Fruit fly (Drosophila melanogaster) whole organism, embryonic: ENCODE data around the gene Leash.
A peak's percentile ranks its signal among the peaks of the same experiment; 100 is the strongest.

Experiments used
- Aef1 ChIP-seq: fragments of 200-800 bp; sonication (Bioruptor generic); IDR thresholded peaks from 3 replicates; pipeline ENCODE4 v1.3.6; 2022; ENCODE audit warnings: missing biosample characterization, missing genetic modification characterization
- Atf6 ChIP-seq: fragments of 200-800 bp; sonication (Bioruptor generic); IDR thresholded peaks from 2 replicates; pipeline ENCODE4 v1.3.6; 2022; ENCODE audit warnings: missing biosample characterization, missing genetic modification characterization
- C15 ChIP-seq: fragments of 200-800 bp; sonication (Bioruptor generic); IDR thresholded peaks from 3 replicates; pipeline ENCODE4 v1.3.6; 2022; ENCODE audit warnings: missing biosample characterization, missing genetic modification characterization
- CG11456 ChIP-seq: fragments of 200-800 bp; sonication (Bioruptor generic); IDR thresholded peaks from 3 replicates; pipeline ENCODE4 v1.3.6; 2022; ENCODE audit warnings: missing biosample characterization, missing genetic modification characterization
- CG11723 ChIP-seq: fragments of 200-800 bp; sonication (Bioruptor generic); optimal IDR thresholded peaks from 2 replicates; lab custom pipeline; 2017; ENCODE audit warnings: missing biosample characterization, mild to moderate bottlenecking, missing genetic modification characterization
- CG12219 ChIP-seq: fragments of 200-800 bp; sonication (Bioruptor generic); optimal IDR thresholded peaks from 3 replicates; lab custom pipeline; 2018; ENCODE audit warnings: missing biosample characterization, mild to moderate bottlenecking, missing genetic modification characterization
- CG12236 ChIP-seq: fragments of 200-800 bp; sonication (Bioruptor generic); optimal IDR thresholded peaks from 2 replicates; lab custom pipeline; 2016; ENCODE audit warnings: missing biosample characterization, missing genetic modification characterization
- CG12299 ChIP-seq: fragments of 200-800 bp; sonication (Bioruptor generic); optimal IDR thresholded peaks from 2 replicates; lab custom pipeline; 2018; ENCODE audit warnings: missing biosample characterization, mild to moderate bottlenecking, missing genetic modification characterization
- CG13424 ChIP-seq: fragments of 200-800 bp; sonication (Bioruptor generic); optimal IDR thresholded peaks from 2 replicates; lab custom pipeline; 2019; ENCODE audit warnings: missing biosample characterization, mild to moderate bottlenecking, missing genetic modification characterization, moderate library complexity
- CG15011 ChIP-seq: fragments of 200-800 bp; sonication (Bioruptor generic); optimal IDR thresholded peaks from 3 replicates; lab custom pipeline; 2018; ENCODE audit warnings: missing biosample characterization, mild to moderate bottlenecking, missing genetic modification characterization
- CG15269 ChIP-seq: fragments of 200-800 bp; sonication (Bioruptor generic); optimal IDR thresholded peaks from 2 replicates; lab custom pipeline; 2018; ENCODE audit warnings: missing biosample characterization, mild to moderate bottlenecking, missing genetic modification characterization, moderate library complexity
- CG16863 ChIP-seq: fragments of 200-800 bp; sonication (Bioruptor generic); optimal IDR thresholded peaks from 3 replicates; lab custom pipeline; 2016; ENCODE audit warnings: missing biosample characterization, missing genetic modification characterization
- CG17361 ChIP-seq: fragments of 200-800 bp; sonication (Bioruptor generic); IDR thresholded peaks from 3 replicates; pipeline ENCODE4 v1.3.6; 2022; ENCODE audit warnings: missing biosample characterization, missing genetic modification characterization
- CG42726 ChIP-seq: fragments of 200-800 bp; sonication (Bioruptor generic); IDR thresholded peaks from 2 replicates; pipeline ENCODE4 v1.3.6; 2022; ENCODE audit warnings: missing biosample characterization, missing genetic modification characterization; ENCODE audit not compliant: partially characterized antibody
- CG43689 ChIP-seq: fragments of 200-800 bp; sonication (Bioruptor generic); IDR thresholded peaks from 2 replicates; pipeline ENCODE4 v1.3.6; 2022; ENCODE audit warnings: missing biosample characterization, missing genetic modification characterization
- CG4730 ChIP-seq: fragments of 200-800 bp; sonication (Bioruptor generic); IDR thresholded peaks from 2 replicates; pipeline ENCODE4 v1.3.6; 2022; ENCODE audit warnings: missing biosample characterization, missing genetic modification characterization
- CG4854 ChIP-seq: fragments of 200-800 bp; sonication (Bioruptor generic); optimal IDR thresholded peaks from 2 replicates; lab custom pipeline; 2016; ENCODE audit warnings: missing biosample characterization, missing genetic modification characterization, inconsistent platforms
- CG7987 ChIP-seq: fragments of 200-800 bp; sonication (Bioruptor generic); optimal IDR thresholded peaks from 2 replicates; lab custom pipeline; 2018; ENCODE audit warnings: missing biosample characterization, mild to moderate bottlenecking, missing genetic modification characterization, moderate library complexity
- CG8281 ChIP-seq: fragments of 200-800 bp; sonication (Bioruptor generic); optimal IDR thresholded peaks from 2 replicates; lab custom pipeline; 2018; ENCODE audit warnings: missing biosample characterization, mild to moderate bottlenecking, missing genetic modification characterization, moderate library complexity
- CG8388 ChIP-seq: fragments of 200-800 bp; sonication (Bioruptor generic); optimal IDR thresholded peaks from 2 replicates; lab custom pipeline; 2019; ENCODE audit warnings: missing biosample characterization, mild to moderate bottlenecking, missing genetic modification characterization, moderate library complexity
- CG8478 ChIP-seq: fragments of >200 bp; optimal IDR thresholded peaks from 2 replicates; lab custom pipeline; 2018
- Dip2 ChIP-seq: fragments of 200-800 bp; sonication (Bioruptor generic); IDR thresholded peaks from 2 replicates; pipeline ENCODE4 v1.3.6; 2022; ENCODE audit warnings: missing biosample characterization, missing genetic modification characterization
- Dip3 ChIP-seq: fragments of 200-800 bp; sonication (Bioruptor generic); optimal IDR thresholded peaks from 3 replicates; lab custom pipeline; 2016; ENCODE audit warnings: missing biosample characterization, missing genetic modification characterization
- H15 ChIP-seq: fragments of 200-800 bp; sonication (Bioruptor generic); IDR thresholded peaks from 3 replicates; pipeline ENCODE4 v1.3.6; 2022; ENCODE audit warnings: missing biosample characterization, missing genetic modification characterization
- HHEX ChIP-seq: fragments of 200-800 bp; sonication (Bioruptor generic); optimal IDR thresholded peaks from 3 replicates; lab custom pipeline; 2017; ENCODE audit warnings: missing biosample characterization, mild to moderate bottlenecking, missing genetic modification characterization, missing genetic modification reagents
- HLH54F ChIP-seq: fragments of 200-800 bp; sonication (Bioruptor generic); optimal IDR thresholded peaks from 3 replicates; lab custom pipeline; 2016; ENCODE audit warnings: missing biosample characterization, missing genetic modification characterization
- Hsf ChIP-seq: fragments of 200-800 bp; sonication (Bioruptor generic); optimal IDR thresholded peaks from 3 replicates; lab custom pipeline; 2016; ENCODE audit warnings: missing biosample characterization, missing genetic modification characterization
- Lpt ChIP-seq: fragments of >200 bp; optimal IDR thresholded peaks from 2 replicates; lab custom pipeline; 2018; ENCODE audit warnings: missing biosample characterization, missing genetic modification characterization
- Meics ChIP-seq: fragments of 200-800 bp; sonication (Bioruptor generic); optimal IDR thresholded peaks from 2 replicates; lab custom pipeline; 2017; ENCODE audit warnings: missing biosample characterization, mild to moderate bottlenecking, missing genetic modification characterization
- Opbp ChIP-seq: fragments of 200-800 bp; sonication (Bioruptor generic); IDR thresholded peaks from 3 replicates; pipeline ENCODE4 v1.3.6; 2022; ENCODE audit warnings: missing biosample characterization, missing genetic modification characterization; ENCODE audit not compliant: partially characterized antibody
- Ptx1 ChIP-seq: fragments of 200-800 bp; sonication (Bioruptor generic); IDR thresholded peaks from 2 replicates; pipeline ENCODE4 v1.3.6; 2022; ENCODE audit warnings: missing biosample characterization, missing genetic modification characterization
- Scr ChIP-seq: fragments of 200-800 bp; sonication (Bioruptor generic); IDR thresholded peaks from 2 replicates; pipeline ENCODE4 v1.3.6; 2022; ENCODE audit warnings: missing biosample characterization, missing genetic modification characterization; ENCODE audit not compliant: partially characterized antibody
- Spps ChIP-seq: fragments of 200-800 bp; sonication (Bioruptor generic); optimal IDR thresholded peaks from 2 replicates; lab custom pipeline; 2018; ENCODE audit warnings: missing biosample characterization, mild to moderate bottlenecking, missing genetic modification characterization
- Sry-δ ChIP-seq: fragments of 200-800 bp; sonication (Bioruptor generic); optimal IDR thresholded peaks from 2 replicates; lab custom pipeline; 2016; ENCODE audit warnings: missing biosample characterization, missing genetic modification characterization
- ase ChIP-seq: fragments of 200-800 bp; sonication (Bioruptor generic); IDR thresholded peaks from 3 replicates; pipeline ENCODE4 v1.3.6; 2022; ENCODE audit warnings: missing biosample characterization, missing genetic modification characterization
- caup ChIP-seq: fragments of 200-800 bp; sonication (Bioruptor generic); optimal IDR thresholded peaks from 3 replicates; lab custom pipeline; 2017; ENCODE audit warnings: missing biosample characterization, mild to moderate bottlenecking, missing genetic modification characterization, moderate library complexity; ENCODE audit not compliant: severe bottlenecking
- ci ChIP-seq: fragments of 200-800 bp; sonication (Bioruptor generic); IDR thresholded peaks from 3 replicates; pipeline ENCODE4 v1.3.6; 2022; ENCODE audit warnings: missing biosample characterization, missing genetic modification characterization
- dmrt11E ChIP-seq: fragments of 200-800 bp; sonication (Bioruptor generic); optimal IDR thresholded peaks from 3 replicates; lab custom pipeline; 2018; ENCODE audit warnings: missing biosample characterization, mild to moderate bottlenecking, missing genetic modification characterization, moderate library complexity
- dpn ChIP-seq, 2 experiments: fragments of 200-800 bp; sonication (Bioruptor generic); optimal IDR thresholded peaks; 3 replicates each; lab custom pipeline; 2016; ENCODE audit warnings: missing biosample characterization in 2 of 2, missing genetic modification characterization in 2 of 2
- esg ChIP-seq: fragments of 200-800 bp; sonication (Bioruptor generic); conservative IDR thresholded peaks from 2 replicates; pipeline ENCODE4 v1.3.6; 2022; ENCODE audit warnings: missing biosample characterization, missing genetic modification characterization
- fru ChIP-seq: fragments of >200 bp; optimal IDR thresholded peaks from 2 replicates; lab custom pipeline; 2017
- gcm2 ChIP-seq: fragments of 200-800 bp; sonication (Bioruptor generic); optimal IDR thresholded peaks from 2 replicates; lab custom pipeline; 2016; ENCODE audit warnings: missing biosample characterization, missing genetic modification characterization
- gro ChIP-seq: fragments of 200-800 bp; sonication (Bioruptor generic); optimal IDR thresholded peaks from 2 replicates; lab custom pipeline; 2016; ENCODE audit warnings: missing biosample characterization, missing genetic modification characterization
- hkb ChIP-seq, 2 experiments: fragments of 200-800 bp in 1 of 2; fragments of >200 bp in 1 of 2; sonication (Bioruptor generic) in 1 of 2; IDR thresholded peaks in 1 of 2; optimal IDR thresholded peaks in 1 of 2; 2 replicates each; pipeline versions ENCODE4 v1.3.6 to Lab custom; 2017 to 2022; ENCODE audit warnings: missing biosample characterization in 1 of 2, missing genetic modification characterization in 1 of 2
- jigr1 ChIP-seq: fragments of 200-800 bp; sonication (Bioruptor generic); IDR thresholded peaks from 3 replicates; pipeline ENCODE4 v1.3.6; 2022; ENCODE audit warnings: missing biosample characterization, missing genetic modification characterization
- mirr ChIP-seq: fragments of 200-800 bp; sonication (Bioruptor generic); optimal IDR thresholded peaks from 3 replicates; lab custom pipeline; 2018; ENCODE audit warnings: missing biosample characterization, mild to moderate bottlenecking, missing genetic modification characterization
- pnt ChIP-seq: fragments of 200-800 bp; sonication (Bioruptor generic); optimal IDR thresholded peaks from 3 replicates; lab custom pipeline; 2016; ENCODE audit warnings: missing biosample characterization, missing genetic modification characterization
- shn ChIP-seq: fragments of 200-800 bp; sonication (Bioruptor generic); optimal IDR thresholded peaks from 3 replicates; lab custom pipeline; 2016; ENCODE audit warnings: missing biosample characterization, missing genetic modification characterization
- zf30C ChIP-seq: fragments of 200-800 bp; sonication (Bioruptor generic); optimal IDR thresholded peaks from 3 replicates; lab custom pipeline; 2018; ENCODE audit warnings: missing biosample characterization, mild to moderate bottlenecking, missing genetic modification characterization

Gene Leash

DNA sequence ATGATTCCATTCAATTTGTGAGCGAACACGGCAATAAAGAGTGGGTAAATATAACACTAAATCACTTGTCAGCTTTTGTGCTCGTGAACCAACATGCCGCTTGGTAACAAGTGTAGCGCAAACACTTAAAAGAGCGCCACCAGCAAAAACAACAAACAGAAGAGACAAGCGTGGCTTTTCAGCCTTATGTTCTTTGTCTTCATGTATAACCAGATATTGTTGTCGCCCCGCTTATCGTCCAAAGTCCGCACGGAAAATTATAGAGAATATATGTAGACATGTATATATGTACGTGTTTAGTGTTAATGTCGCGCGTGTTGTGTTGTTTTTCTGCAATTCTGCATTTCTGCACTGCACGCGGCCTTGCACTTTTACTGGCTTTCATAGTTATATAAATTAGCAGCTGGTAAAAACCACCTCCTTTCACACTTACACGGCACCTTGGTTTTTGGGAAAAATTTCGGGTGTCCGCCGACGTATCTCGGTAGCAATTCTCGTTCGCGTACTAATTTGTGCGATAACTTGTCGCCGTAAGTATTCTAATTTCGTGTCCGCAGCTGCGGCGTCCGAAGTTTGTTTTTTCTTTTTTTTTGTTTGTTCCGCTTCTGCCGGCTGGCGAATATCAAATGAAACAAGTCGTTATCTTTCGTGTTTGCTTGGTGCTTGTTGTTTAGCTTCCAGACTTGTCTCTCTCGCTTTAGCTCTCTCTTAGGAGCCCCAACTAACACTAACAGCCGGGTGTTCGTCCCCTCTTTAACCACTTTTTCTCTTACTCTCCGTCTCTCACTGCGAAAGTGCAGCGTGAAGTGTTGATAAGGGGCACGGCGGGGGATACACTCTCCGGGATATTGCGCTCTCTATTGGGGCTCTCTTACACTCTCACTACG lies 3.5 kb downstream of the Leash start (continued):
- TF ChIP-seq Ptx1 (no peak; the same call in 1 of the 2 replicates), ase (GFP tag; lab: Robert Waterston, UW) (no peak; the same call in 2 of the 3 replicates), H15 (GFP tag; lab: Robert Waterston, UW) (no peak), Aef1 (GFP tag; lab: Robert Waterston, UW) (peak; percentile 27; the same call in 1 of the 3 replicates), CG12219 (GFP tag; lab: Kevin White, UChicago) (no peak), fru (lab: Kevin White, UChicago) (no peak), jigr1 (GFP tag; lab: Robert Waterston, UW) (no peak), CG11723 (GFP tag; lab: Kevin White, UChicago) (no peak), CG16863 (GFP tag; lab: Kevin White, UChicago) (no peak), dpn (GFP tag; optimal IDR thresholded peaks at IDR 0.05; lab: Kevin White, UChicago) (peak; percentile 19 to 26), esg (no peak), CG15269 (peak; percentile 34), hkb (optimal IDR thresholded peaks at IDR 0.05; lab: Kevin White, UChicago) (no peak), hkb (GFP tag; IDR thresholded peaks at IDR 0.05; lab: Robert Waterston, UW) (peak; percentile 44; the same call in 1 of the 2 replicates), Sry-δ (GFP tag; lab: Kevin White, UChicago) (no peak), CG8281 (no peak), CG13424 (tag; lab: Kevin White, UChicago) (peak; percentile 15), Spps (tag; lab: Kevin White, UChicago) (no peak), dmrt11E (tag; lab: Kevin White, UChicago) (no peak), CG43689 (GFP tag; lab: Robert Waterston, UW) (no peak), HHEX (GFP tag; lab: Kevin White, UChicago) (peak; percentile 2), Lpt (GFP tag; lab: Kevin White, UChicago) (no peak), Dip3 (GFP tag; lab: Kevin White, UChicago) (no peak), CG12299 (tag; lab: Kevin White, UChicago) (no peak), shn (GFP tag; lab: Kevin White, UChicago) (peak; percentile 37), mirr (GFP tag; lab: Kevin White, UChicago) (peak; percentile 82), pnt (GFP tag; lab: Kevin White, UChicago) (no peak), CG17361 (peak; percentile 39; the same call in 1 of the 3 replicates), CG11456 (GFP tag; lab: Robert Waterston, UW) (peak; percentile 54; the same call in 2 of the 3 replicates), CG12236 (GFP tag; lab: Kevin White, UChicago) (no peak), CG4730 (GFP tag; lab: Robert Waterston, UW) (no peak), Meics (peak; percentile 31), gro (peak; percentile 48), Dip2 (no peak), CG42726 (GFP tag; lab: Robert Waterston, UW) (no peak), Opbp (GFP tag; lab: Robert Waterston, UW) (no peak), ci (GFP tag; lab: Robert Waterston, UW) (peak; percentile 77), HLH54F (GFP tag; lab: Kevin White, UChicago) (no peak), CG7987 (GFP tag; lab: Kevin White, UChicago) (peak; percentile 76), CG15011 (GFP tag; lab: Kevin White, UChicago) (peak; percentile 2), C15 (no peak; the same call in 2 of the 3 replicates), CG4854 (no peak), caup (GFP tag; lab: Kevin White, UChicago) (peak; percentile 30), Hsf (no peak), CG8388 (GFP tag; lab: Kevin White, UChicago) (no peak), Scr (GFP tag; lab: Robert Waterston, UW) (0 out of 2 replicates have a peak, but pooled peaks have one; percentile 13), Atf6 (peak; percentile 56; the same call in 1 of the 2 replicates), zf30C (GFP tag; lab: Kevin White, UChicago) (no peak), gcm2 (no peak), CG8478 (no peak)
